Worm (Caenorhabditis elegans) whole organism, young adult: ENCODE data around the gene ugt-19.
A peak's percentile ranks its signal among the peaks of the same experiment; 100 is the strongest.

Experiments
- B0261.1 ChIP-seq: sonication (generic microtip); optimal IDR thresholded peaks from 2 replicates; lab custom pipeline; 2016; ENCODE audit warnings: mild to moderate bottlenecking, missing genetic modification characterization, moderate library complexity, missing compliant biosample characterization
- F22D6.2 ChIP-seq: sonication (generic microtip); optimal IDR thresholded peaks from 2 replicates; lab custom pipeline; 2016; ENCODE audit warnings: mild to moderate bottlenecking, missing genetic modification characterization, missing compliant biosample characterization
- F33H1.4 ChIP-seq: fragments of 200-800 bp; sonication (Bioruptor generic); IDR thresholded peaks from 2 replicates; pipeline ENCODE4 v1.3.6; 2022; ENCODE audit warnings: missing genetic modification reagents, missing genetic modification characterization, missing compliant biosample characterization
- T07F8.4 ChIP-seq: sonication (generic microtip); optimal IDR thresholded peaks from 2 replicates; lab custom pipeline; 2016; ENCODE audit warnings: mild to moderate bottlenecking, missing genetic modification characterization, moderate library complexity, missing compliant biosample characterization
- T26A5.8 ChIP-seq: sonication (generic microtip); optimal IDR thresholded peaks from 2 replicates; lab custom pipeline; 2016; ENCODE audit warnings: missing genetic modification characterization, missing compliant biosample characterization
- Y67H2A.10 ChIP-seq: fragments of 200-800 bp; sonication (Bioruptor generic); conservative IDR thresholded peaks from 2 replicates; pipeline ENCODE4 v1.3.6; 2022; ENCODE audit warnings: missing genetic modification reagents, missing genetic modification characterization, missing compliant biosample characterization
- Y95B8A.8 ChIP-seq: fragments of 200-800 bp; sonication (Bioruptor generic); IDR thresholded peaks from 2 replicates; pipeline ENCODE4 v1.3.6; 2022; ENCODE audit warnings: missing genetic modification reagents, missing genetic modification characterization, missing compliant biosample characterization
- ZK185.1 ChIP-seq: sonication (generic microtip); optimal IDR thresholded peaks from 2 replicates; lab custom pipeline; 2016; ENCODE audit warnings: mild to moderate bottlenecking, missing genetic modification characterization, missing compliant biosample characterization; ENCODE audit not compliant: poor library complexity, severe bottlenecking
- attf-3 ChIP-seq: fragments of 200-800 bp; sonication (Bioruptor generic); conservative IDR thresholded peaks from 2 replicates; pipeline ENCODE4 v1.3.6; 2022; ENCODE audit warnings: missing genetic modification reagents, missing genetic modification characterization, missing compliant biosample characterization
- attf-6 ChIP-seq: fragments of 200-800 bp; sonication (Bioruptor generic); IDR thresholded peaks from 2 replicates; pipeline ENCODE4 v1.3.6; 2022; ENCODE audit warnings: missing genetic modification reagents, missing genetic modification characterization, missing compliant biosample characterization
- cebp-1 ChIP-seq, 2 experiments: fragments of 200-800 bp in 1 of 2; sonication (Bioruptor generic) in 1 of 2; sonication (generic microtip) in 1 of 2; IDR thresholded peaks in 1 of 2; optimal IDR thresholded peaks in 1 of 2; 2 replicates each; pipeline versions ENCODE4 v1.3.6 to Lab custom; 2017 to 2022; ENCODE audit warnings: missing compliant biosample characterization in 2 of 2, missing genetic modification characterization in 2 of 2, mild to moderate bottlenecking in 1 of 2, missing genetic modification reagents in 1 of 2, moderate library complexity in 1 of 2
- ceh-58 ChIP-seq: fragments of 200-800 bp; sonication (Bioruptor generic); IDR thresholded peaks from 2 replicates; pipeline ENCODE4 v1.3.6; 2022; ENCODE audit warnings: missing genetic modification characterization, missing compliant biosample characterization
- chd-7 ChIP-seq: sonication (generic microtip); optimal IDR thresholded peaks from 2 replicates; lab custom pipeline; 2016; ENCODE audit warnings: mild to moderate bottlenecking, missing genetic modification characterization, moderate library complexity, missing compliant biosample characterization
- die-1 ChIP-seq: sonication (generic microtip); optimal IDR thresholded peaks from 2 replicates; lab custom pipeline; 2016; ENCODE audit warnings: missing genotype, mild to moderate bottlenecking, missing genetic modification characterization, missing compliant biosample characterization
- dpl-1 ChIP-seq: fragments of 150-350 bp; optimal IDR thresholded peaks from 2 replicates; lab custom pipeline; 2014; ENCODE audit warnings: missing biosample characterization, missing genetic modification reagents, missing genetic modification characterization
- egl-18 ChIP-seq: fragments of 200-800 bp; sonication (Bioruptor generic); IDR thresholded peaks from 2 replicates; pipeline ENCODE4 v1.3.6; 2022; ENCODE audit warnings: missing genetic modification reagents, missing genetic modification characterization, missing compliant biosample characterization
- egl-44 ChIP-seq: fragments of 200-800 bp; sonication (Bioruptor generic); IDR thresholded peaks from 2 replicates; pipeline ENCODE4 v1.3.6; 2022; ENCODE audit warnings: missing genetic modification reagents, missing genetic modification characterization, missing compliant biosample characterization
- ets-4 ChIP-seq: fragments of 200-800 bp; sonication (Bioruptor generic); optimal IDR thresholded peaks from 2 replicates; lab custom pipeline; 2018; ENCODE audit warnings: mild to moderate bottlenecking, missing genetic modification characterization, missing compliant biosample characterization
- hlh-26 ChIP-seq: fragments of 200-800 bp; sonication (Bioruptor generic); conservative IDR thresholded peaks from 2 replicates; pipeline ENCODE4 v1.3.6; 2022; ENCODE audit warnings: missing genetic modification reagents, missing genetic modification characterization, missing compliant biosample characterization
- hrde-1 ChIP-seq: sonication (generic microtip); optimal IDR thresholded peaks from 2 replicates; lab custom pipeline; 2016; ENCODE audit warnings: missing genetic modification characterization, mild to moderate bottlenecking, missing compliant biosample characterization, moderate library complexity, missing genotype, missing genetic modification reagents, borderline replicate concordance
- lir-1 ChIP-seq: fragments of 200-800 bp; sonication (Bioruptor generic); conservative IDR thresholded peaks from 2 replicates; pipeline ENCODE4 v1.3.6; 2022; ENCODE audit warnings: missing genetic modification reagents, missing genetic modification characterization, missing compliant biosample characterization
- madf-8 ChIP-seq: fragments of 200-800 bp; sonication (Bioruptor generic); conservative IDR thresholded peaks from 2 replicates; pipeline ENCODE4 v1.3.6; 2022; ENCODE audit warnings: missing genetic modification reagents, missing genetic modification characterization, missing compliant biosample characterization
- mxl-1 ChIP-seq: sonication (generic microtip); optimal IDR thresholded peaks from 2 replicates; lab custom pipeline; 2016; ENCODE audit warnings: missing genetic modification characterization, missing compliant biosample characterization
- nfya-2 ChIP-seq: fragments of 200-800 bp; sonication (Bioruptor generic); IDR thresholded peaks from 2 replicates; pipeline ENCODE4 v1.3.6; 2022; ENCODE audit warnings: missing genetic modification reagents, missing genetic modification characterization, missing compliant biosample characterization
- nhr-80 ChIP-seq: sonication (generic microtip); optimal IDR thresholded peaks from 2 replicates; lab custom pipeline; 2016; ENCODE audit warnings: missing genetic modification characterization, missing compliant biosample characterization
- pbrm-1 ChIP-seq: fragments of 200-800 bp; sonication (Bioruptor generic); IDR thresholded peaks from 2 replicates; pipeline ENCODE4 v1.3.6; 2022; ENCODE audit warnings: missing genetic modification reagents, missing genetic modification characterization, missing compliant biosample characterization
- pha-4 ChIP-seq: fragments of 150-350 bp; sonication (generic microtip); optimal IDR thresholded peaks from 2 replicates; lab custom pipeline; 2014; ENCODE audit warnings: missing biosample characterization, missing genetic modification reagents, missing genetic modification characterization
- rec-8 ChIP-seq, 2 experiments: sonication (generic microtip); optimal IDR thresholded peaks; 2 replicates each; lab custom pipeline; 2016; ENCODE audit warnings: mild to moderate bottlenecking in 2 of 2, missing genetic modification characterization in 2 of 2, missing genetic modification reagents in 2 of 2, missing genotype in 2 of 2, missing biosample characterization in 1 of 2, missing compliant biosample characterization in 1 of 2, moderate library complexity in 1 of 2
- sptf-2 ChIP-seq: fragments of 200-800 bp; sonication (Bioruptor generic); optimal IDR thresholded peaks from 2 replicates; lab custom pipeline; 2018; ENCODE audit warnings: mild to moderate bottlenecking, missing genetic modification characterization, missing compliant biosample characterization
- tbp1 ChIP-seq: fragments of 200-800 bp; sonication (Bioruptor generic); optimal IDR thresholded peaks from 2 replicates; lab custom pipeline; 2018; ENCODE audit warnings: mild to moderate bottlenecking, missing genetic modification characterization, missing compliant biosample characterization
- unc-130 ChIP-seq: sonication (generic microtip); optimal IDR thresholded peaks from 2 replicates; lab custom pipeline; 2016; ENCODE audit warnings: missing genetic modification reagents, missing genetic modification characterization, missing compliant biosample characterization
- zim-3 ChIP-seq: sonication (generic microtip); optimal IDR thresholded peaks from 2 replicates; lab custom pipeline; 2017; ENCODE audit warnings: mild to moderate bottlenecking, missing genetic modification characterization, moderate library complexity, missing compliant biosample characterization
- ztf-6 ChIP-seq: fragments of 200-800 bp; sonication (Bioruptor generic); IDR thresholded peaks from 2 replicates; pipeline ENCODE4 v1.3.6; 2022; ENCODE audit warnings: missing genetic modification reagents, missing genetic modification characterization, missing compliant biosample characterization

ugt-19 gene

ce11 chrIV:6053436-6053835 is 26.3 kb downstream of the ugt-19 start (continued):
- TF ChIP-seq egl-18 (GFP tag; lab: Robert Waterston, UW), result no peak
- TF ChIP-seq cebp-1 (GFP tag; IDR thresholded peaks at IDR 0.05; lab: Robert Waterston, UW), result no peak
- peak; percentile 18 for TF ChIP-seq cebp-1 (tag; optimal IDR thresholded peaks at IDR 0.05; lab: Kevin White, UChicago)
- TF ChIP-seq pbrm-1, result no peak
- no peak for TF ChIP-seq dpl-1 (GFP tag; lab: Kevin White, UChicago)
- TF ChIP-seq ztf-6 (GFP tag; lab: Robert Waterston, UW), result no peak
- no peak for TF ChIP-seq nfya-2
- TF ChIP-seq attf-6 (GFP tag; lab: Robert Waterston, UW), result no peak

DNA sequence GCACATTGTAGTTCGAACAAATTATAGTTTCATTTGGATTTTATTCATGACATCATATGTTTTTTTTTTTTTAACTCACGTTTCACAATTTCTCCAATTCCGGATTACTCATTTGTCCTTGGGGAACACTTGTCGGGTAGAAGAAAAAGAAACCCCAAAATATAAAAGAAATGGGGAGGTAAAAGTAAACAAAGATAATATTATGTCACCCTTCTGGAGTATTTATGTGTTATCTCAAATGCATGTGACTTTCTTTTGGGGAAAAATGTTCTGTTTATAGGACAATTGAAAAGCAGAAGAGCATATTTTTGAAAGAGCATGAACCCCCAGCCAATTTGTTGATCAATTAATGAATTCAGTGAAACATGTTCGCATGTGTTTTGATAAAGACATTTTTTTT is 27.9 kb downstream of the ugt-19 start:
- TF ChIP-seq egl-44 (GFP tag; lab: Robert Waterston, UW) (no peak), chd-7 (tag; lab: Kevin White, UChicago) (no peak), tbp1 (no peak), mxl-1 (tag; lab: Kevin White, UChicago) (no peak), hrde-1 (tag; lab: Kevin White, UChicago) (no peak), F22D6.2 (tag; lab: Kevin White, UChicago) (no peak), nhr-80 (tag; lab: Kevin White, UChicago) (peak; percentile 21)

DNA sequence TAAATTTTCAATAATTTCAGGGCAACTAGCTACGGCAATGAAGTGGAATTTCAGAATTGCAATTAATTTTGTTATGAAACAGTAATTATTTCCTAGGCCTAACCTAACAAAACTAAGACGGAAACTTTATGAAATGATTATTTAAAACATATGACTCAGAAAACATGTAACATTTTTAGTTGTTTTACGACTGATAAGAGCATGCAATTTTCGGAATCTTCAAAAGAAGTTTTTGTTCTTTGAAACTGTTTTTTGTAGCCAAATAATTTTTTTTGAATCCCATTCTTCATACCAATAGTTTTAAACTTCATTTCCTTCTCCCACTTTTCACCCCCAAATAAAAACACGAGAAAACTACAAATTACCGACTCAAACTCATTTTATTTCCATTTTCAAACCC is 30.7 kb downstream of the ugt-19 start:
- TF ChIP-seq sptf-2 (GFP tag; lab: Kevin White, UChicago) (no peak), hlh-26 (GFP tag; lab: Robert Waterston, UW) (no peak), F33H1.4 (no peak), rec-8 (tag; optimal IDR thresholded peaks at IDR 0.05; lab: Kevin White, UChicago) (no peak), B0261.1 (tag; lab: Kevin White, UChicago) (no peak), zim-3 (no peak), Y95B8A.8 (GFP tag; lab: Robert Waterston, UW) (no peak), T26A5.8 (tag; lab: Kevin White, UChicago) (no peak), unc-130 (GFP tag; lab: Kevin White, UChicago) (no peak), ZK185.1 (tag; lab: Kevin White, UChicago) (no peak), egl-44 (GFP tag; lab: Robert Waterston, UW) (no peak), T07F8.4 (tag; lab: Kevin White, UChicago) (no peak), Y67H2A.10 (GFP tag; lab: Robert Waterston, UW) (no peak), ceh-58 (GFP tag; lab: Robert Waterston, UW) (no peak), pha-4 (tag; lab: Kevin White, UChicago) (no peak), attf-3 (GFP tag; lab: Robert Waterston, UW) (no peak), madf-8 (GFP tag; lab: Robert Waterston, UW) (no peak)
- TF ChIP-seq, all 124 proteins: peak for 0

- TF ChIP-seq ets-4 (peak; percentile 1), die-1 (tag; lab: Kevin White, UChicago) (no peak), lir-1 (GFP tag; lab: Robert Waterston, UW) (no peak), nhr-80 (tag; lab: Kevin White, UChicago) (peak; percentile 87)
These were observed 31.3 kb downstream of the ugt-19 start for ce11 chrIV:6048462-6048861.
